Worm (Caenorhabditis elegans): Measurements from ENCODE around the gene K02E10.4.

K02E10.4 gene

ce11 chrX:2495865-2496314 lies 12.8 kb downstream of the K02E10.4 start, which contains the start of gene rabr-1 (continued):
- TF ChIP-seq ztf-11 (tag; optimal IDR thresholded peaks at IDR 0.05) (no peak), vab-15 (tag; optimal IDR thresholded peaks at IDR 0.05) (peak; percentile 24)

ce11 chrX:2497816-2498215 lies 14.8 kb downstream of the K02E10.4 start:
- TF ChIP-seq dpl-1 (GFP tag; optimal IDR thresholded peaks at IDR 0.05) (no peak), ceh-90 (tag; optimal IDR thresholded peaks at IDR 0.05) (no peak), alr-1 (tag; optimal IDR thresholded peaks at IDR 0.05; ENCODE audit: borderline replicate concordance) (no peak), ceh-8 (GFP tag; optimal IDR thresholded peaks at IDR 0.05) (peak; percentile 25), unc-130 (tag; optimal IDR thresholded peaks at IDR 0.05) (no peak), lin-13 (GFP tag; optimal IDR thresholded peaks at IDR 0.05) (no peak), ztf-4 (tag; optimal IDR thresholded peaks at IDR 0.05) (no peak), hpl-2 (GFP tag; optimal IDR thresholded peaks at IDR 0.05) (no peak), nhr-20 (tag; optimal IDR thresholded peaks at IDR 0.05) (no peak), ceh-63 (GFP tag; optimal IDR thresholded peaks at IDR 0.05) (no peak), fos-1 (tag; optimal IDR thresholded peaks at IDR 0.05) (no peak), nhr-47 (tag; optimal IDR thresholded peaks at IDR 0.05) (no peak), lin-14 (GFP tag; optimal IDR thresholded peaks at IDR 0.05) (peak; percentile 4), fkh-4 (tag; optimal IDR thresholded peaks at IDR 0.05; ENCODE audit: borderline replicate concordance) (no peak)

- TF ChIP-seq pax-3 (tag; optimal IDR thresholded peaks at IDR 0.05) (peak; percentile 5), egl-27 (tag; optimal IDR thresholded peaks at IDR 0.05) (no peak), fkh-8 (tag; optimal IDR thresholded peaks at IDR 0.05) (peak; percentile 62), unc-86 (tag; optimal IDR thresholded peaks at IDR 0.05) (peak; percentile 38), grh-1 (GFP tag; IDR thresholded peaks at IDR 0.05) (no peak), dsc-1 (tag; optimal IDR thresholded peaks at IDR 0.05) (peak; percentile 22), nhr-47 (tag; optimal IDR thresholded peaks at IDR 0.05) (peak; percentile 46), nhr-84 (tag; optimal IDR thresholded peaks at IDR 0.05) (no peak), tlp-1 (tag; optimal IDR thresholded peaks at IDR 0.05) (no peak), nhr-71 (tag; optimal IDR thresholded peaks at IDR 0.05) (peak; percentile 60), lin-14 (GFP tag; optimal IDR thresholded peaks at IDR 0.05) (peak; percentile 28), ztf-4 (tag; optimal IDR thresholded peaks at IDR 0.05) (peak; percentile 15)
Measured at ce11 chrX:2506738-2507137, 23.7 kb downstream of the K02E10.4 start.

ce11 chrX:2508449-2508848 lies 25.4 kb downstream of the K02E10.4 start, which contains the start of gene K02E10.7:
Gene K02E10.7 (minus strand): TSS chrX:2508549.
- TF ChIP-seq snu-23 (GFP tag; optimal IDR thresholded peaks at IDR 0.05) = no peak
- no peak for TF ChIP-seq nhr-77 (tag; optimal IDR thresholded peaks at IDR 0.05)
- no peak for TF ChIP-seq mep-1 (tag; optimal IDR thresholded peaks at IDR 0.05)
- no peak for TF ChIP-seq C34B4.2 (tag; optimal IDR thresholded peaks at IDR 0.05)
- TF ChIP-seq hpl-2 (GFP tag; optimal IDR thresholded peaks at IDR 0.05) = no peak
- no peak for TF ChIP-seq C16A3.4 (tag; optimal IDR thresholded peaks at IDR 0.05)
- TF ChIP-seq ceh-8 (GFP tag; optimal IDR thresholded peaks at IDR 0.05) = no peak
- TF ChIP-seq xbp-1 (tag; optimal IDR thresholded peaks at IDR 0.05) = no peak

ce11 chrX:2513667-2514198 lies 30.7 kb downstream of the K02E10.4 start:
- TF ChIP-seq efl-1 (optimal IDR thresholded peaks at IDR 0.05) (no peak), efl-1 (GFP tag; optimal IDR thresholded peaks at IDR 0.05 in 1 of 2) (peak in 1 of 2 experiments; percentile 91), zag-1 (tag; optimal IDR thresholded peaks at IDR 0.05) (no peak)

All from whole organism, L1 larva.